Fruit fly (Drosophila melanogaster) whole organism, embryonic: ENCODE measurements around the gene SkpA.

Source experiments
- Antp ChIP-seq: fragments of 200-800 bp; sonication (Bioruptor generic); optimal IDR thresholded peaks from 3 replicates; lab custom pipeline; 2016; ENCODE audit warnings: missing biosample characterization, missing genetic modification characterization
- Atf3 ChIP-seq: fragments of 200-800 bp; sonication (Bioruptor generic); optimal IDR thresholded peaks from 3 replicates; lab custom pipeline; 2016; ENCODE audit warnings: missing biosample characterization, missing genetic modification characterization
- Bdp1 ChIP-seq: fragments of 200-800 bp; sonication (Bioruptor generic); optimal IDR thresholded peaks from 3 replicates; lab custom pipeline; 2016; ENCODE audit warnings: missing biosample characterization, missing genetic modification characterization
- CG10321 ChIP-seq: fragments of 200-800 bp; sonication (Bioruptor generic); IDR thresholded peaks from 2 replicates; pipeline ENCODE4 v1.3.6; 2022; ENCODE audit warnings: missing biosample characterization, missing genetic modification characterization
- CG10543 ChIP-seq: fragments of 200-800 bp; sonication (Bioruptor generic); optimal IDR thresholded peaks from 3 replicates; lab custom pipeline; 2017; ENCODE audit warnings: missing biosample characterization, mild to moderate bottlenecking, missing genetic modification characterization, moderate library complexity
- CG11247 ChIP-seq: fragments of 200-800 bp; sonication (Bioruptor generic); IDR thresholded peaks from 2 replicates; pipeline ENCODE4 v1.3.6; 2022; ENCODE audit warnings: missing biosample characterization, missing genetic modification characterization
- CG11504 ChIP-seq: fragments of 200-800 bp; sonication (Bioruptor generic); optimal IDR thresholded peaks from 3 replicates; lab custom pipeline; 2019; ENCODE audit warnings: missing biosample characterization, mild to moderate bottlenecking, missing genetic modification characterization, moderate library complexity
- CG15073 ChIP-seq: fragments of 200-800 bp; sonication (Bioruptor generic); optimal IDR thresholded peaks from 2 replicates; lab custom pipeline; 2016; ENCODE audit warnings: missing biosample characterization, missing genetic modification characterization
- CG15269 ChIP-seq: fragments of 200-800 bp; sonication (Bioruptor generic); optimal IDR thresholded peaks from 2 replicates; lab custom pipeline; 2018; ENCODE audit warnings: missing biosample characterization, mild to moderate bottlenecking, missing genetic modification characterization, moderate library complexity
- CG1529 ChIP-seq: fragments of 200-800 bp; sonication (Bioruptor generic); optimal IDR thresholded peaks from 3 replicates; lab custom pipeline; 2018; ENCODE audit warnings: missing biosample characterization, missing genetic modification characterization
- CG15479 ChIP-seq: fragments of 200-800 bp; sonication (Bioruptor generic); optimal IDR thresholded peaks from 3 replicates; lab custom pipeline; 2019; ENCODE audit warnings: missing biosample characterization, mild to moderate bottlenecking, missing genetic modification characterization, moderate library complexity
- CG15601 ChIP-seq: fragments of 200-800 bp; sonication (Bioruptor generic); optimal IDR thresholded peaks from 3 replicates; lab custom pipeline; 2019; ENCODE audit warnings: missing biosample characterization, mild to moderate bottlenecking, missing genetic modification characterization, moderate library complexity
- CG2120 ChIP-seq: fragments of 200-800 bp; sonication (Bioruptor generic); optimal IDR thresholded peaks from 3 replicates; lab custom pipeline; 2016; ENCODE audit warnings: missing biosample characterization, missing genetic modification characterization
- CG2889 ChIP-seq: fragments of 200-800 bp; sonication (Bioruptor generic); IDR thresholded peaks from 3 replicates; pipeline ENCODE4 v1.3.6; 2022; ENCODE audit warnings: missing biosample characterization, missing genetic modification characterization
- CG30431 ChIP-seq: fragments of 200-800 bp; sonication (Bioruptor generic); optimal IDR thresholded peaks from 2 replicates; lab custom pipeline; 2017; ENCODE audit warnings: missing biosample characterization, missing genetic modification characterization
- CG3065 ChIP-seq: fragments of 200-800 bp; sonication (Bioruptor generic); optimal IDR thresholded peaks from 2 replicates; lab custom pipeline; 2016; ENCODE audit warnings: missing biosample characterization, missing genetic modification characterization
- CG31224 ChIP-seq: fragments of 200-800 bp; sonication (Bioruptor generic); IDR thresholded peaks from 2 replicates; pipeline ENCODE4 v1.3.6; 2022; ENCODE audit warnings: missing biosample characterization, missing genetic modification characterization
- CG33557 ChIP-seq: fragments of 200-800 bp; sonication (Bioruptor generic); optimal IDR thresholded peaks from 2 replicates; lab custom pipeline; 2019; ENCODE audit warnings: missing biosample characterization, mild to moderate bottlenecking, missing genetic modification characterization, moderate library complexity
- CG3726 ChIP-seq: fragments of 200-800 bp; sonication (Bioruptor generic); IDR thresholded peaks from 3 replicates; pipeline ENCODE4, ENCODE4 v1.3.6; 2022; ENCODE audit warnings: missing biosample characterization, missing genetic modification characterization
- CG4707 ChIP-seq: fragments of 200-800 bp; sonication (Bioruptor generic); optimal IDR thresholded peaks from 2 replicates; lab custom pipeline; 2018; ENCODE audit warnings: missing biosample characterization, mild to moderate bottlenecking, missing genetic modification characterization, moderate library complexity
- CG5953 ChIP-seq: fragments of 200-800 bp; sonication (Bioruptor generic); IDR thresholded peaks from 2 replicates; pipeline ENCODE4 v1.3.6; 2022; ENCODE audit warnings: missing biosample characterization, missing genetic modification characterization
- CG6254 ChIP-seq: fragments of 200-800 bp; sonication (Bioruptor generic); optimal IDR thresholded peaks from 3 replicates; lab custom pipeline; 2017; ENCODE audit warnings: mild to moderate bottlenecking, missing biosample characterization, missing genetic modification reagents, missing genetic modification characterization
- CG7928 ChIP-seq: fragments of 200-800 bp; sonication (Bioruptor generic); optimal IDR thresholded peaks from 2 replicates; lab custom pipeline; 2017; ENCODE audit warnings: missing biosample characterization, mild to moderate bottlenecking, missing genetic modification characterization
- CG8924 ChIP-seq: fragments of 200-800 bp; optimal IDR thresholded peaks from 3 replicates; lab custom pipeline; 2019; ENCODE audit warnings: missing biosample characterization, mild to moderate bottlenecking, missing genetic modification characterization, moderate library complexity
- CG9437 ChIP-seq: fragments of 200-800 bp; sonication (Bioruptor generic); optimal IDR thresholded peaks from 2 replicates; lab custom pipeline; 2018; ENCODE audit warnings: missing biosample characterization, mild to moderate bottlenecking, missing genetic modification characterization
- CTCF ChIP-seq: fragments of 200-800 bp; sonication (Bioruptor generic); optimal IDR thresholded peaks from 2 replicates; lab custom pipeline; 2017; ENCODE audit warnings: missing biosample characterization, mild to moderate bottlenecking, missing genetic modification characterization, moderate library complexity
- Dbx ChIP-seq: fragments of 200-800 bp; sonication (Bioruptor generic); IDR thresholded peaks from 3 replicates; pipeline ENCODE4 v1.3.6; 2022; ENCODE audit warnings: missing biosample characterization, missing genetic modification characterization
- Gug ChIP-seq: fragments of 200-800 bp; sonication (Bioruptor generic); IDR thresholded peaks from 4 replicates; pipeline ENCODE4 v1.3.6; 2022; ENCODE audit warnings: missing biosample characterization, missing genetic modification characterization
- Hand ChIP-seq: fragments of 200-800 bp; sonication (Bioruptor generic); optimal IDR thresholded peaks from 2 replicates; lab custom pipeline; 2017; ENCODE audit warnings: mild to moderate bottlenecking, missing biosample characterization, missing genetic modification reagents, missing genetic modification characterization
- Meics ChIP-seq: fragments of 200-800 bp; sonication (Bioruptor generic); optimal IDR thresholded peaks from 2 replicates; lab custom pipeline; 2017; ENCODE audit warnings: missing biosample characterization, mild to moderate bottlenecking, missing genetic modification characterization
- NC2α ChIP-seq: fragments of 200-800 bp; sonication (Bioruptor generic); optimal IDR thresholded peaks from 2 replicates; lab custom pipeline; 2016; ENCODE audit warnings: missing biosample characterization, missing genetic modification characterization
- NK7.1 ChIP-seq: fragments of 200-800 bp; sonication (Bioruptor generic); optimal IDR thresholded peaks from 3 replicates; lab custom pipeline; 2016; ENCODE audit warnings: missing biosample characterization, missing genetic modification characterization
- Stat92E ChIP-seq, 3 experiments: fragments of >200 bp in 2 of 3; fragments of 200-800 bp in 1 of 3; sonication (Bioruptor generic) in 1 of 3; optimal IDR thresholded peaks; 2 replicates each; lab custom pipeline; 2017 to 2019; ENCODE audit warnings: missing biosample characterization in 3 of 3, missing genetic modification characterization in 3 of 3, mild to moderate bottlenecking in 1 of 3, moderate library complexity in 1 of 3
- Trl ChIP-seq, 3 experiments: fragments of >200 bp in 2 of 3; fragments of 200-800 bp in 1 of 3; sonication (Bioruptor generic) in 1 of 3; optimal IDR thresholded peaks; 2 replicates in 1 of 3; 3 replicates in 2 of 3; lab custom pipeline; 2016 to 2017; ENCODE audit warnings: missing biosample characterization in 1 of 3, missing genetic modification characterization in 1 of 3
- bigmax ChIP-seq: fragments of 200-800 bp; sonication (Bioruptor generic); optimal IDR thresholded peaks from 2 replicates; lab custom pipeline; 2018; ENCODE audit warnings: missing biosample characterization, mild to moderate bottlenecking, missing genetic modification characterization
- dan ChIP-seq: fragments of 200-800 bp; sonication (Bioruptor generic); IDR thresholded peaks from 2 replicates; pipeline ENCODE4 v1.3.6; 2022; ENCODE audit warnings: missing biosample characterization, missing genetic modification characterization
- en ChIP-seq: fragments of 200-800 bp; sonication (Bioruptor generic); optimal IDR thresholded peaks from 2 replicates; lab custom pipeline; 2016; ENCODE audit warnings: missing biosample characterization, missing genetic modification characterization
- gsb-n ChIP-seq: fragments of 200-800 bp; sonication (Bioruptor generic); optimal IDR thresholded peaks from 3 replicates; lab custom pipeline; 2018; ENCODE audit warnings: missing biosample characterization, mild to moderate bottlenecking, missing genetic modification characterization
- hb ChIP-seq: fragments of 200-800 bp; sonication (Bioruptor generic); IDR thresholded peaks from 3 replicates; pipeline ENCODE4 v1.3.6; 2022; ENCODE audit warnings: missing biosample characterization, missing genetic modification characterization; ENCODE audit not compliant: partially characterized antibody
- hbn ChIP-seq: fragments of 200-800 bp; sonication (Bioruptor generic); IDR thresholded peaks from 2 replicates; pipeline ENCODE4 v1.3.6; 2022; ENCODE audit warnings: missing biosample characterization, missing genetic modification characterization; ENCODE audit not compliant: partially characterized antibody
- ken ChIP-seq: fragments of 200-800 bp; sonication (Bioruptor generic); IDR thresholded peaks from 3 replicates; pipeline ENCODE4 v1.3.6; 2022; ENCODE audit warnings: missing biosample characterization, missing genetic modification characterization
- lab ChIP-seq: fragments of 200-800 bp; sonication (Bioruptor generic); optimal IDR thresholded peaks from 3 replicates; lab custom pipeline; 2017; ENCODE audit warnings: missing biosample characterization, missing genetic modification characterization, mild to moderate bottlenecking, moderate library complexity, missing genetic modification reagents
- nerfin-2 ChIP-seq: fragments of 200-800 bp; sonication (Bioruptor generic); IDR thresholded peaks from 2 replicates; pipeline ENCODE4 v1.3.6; 2022; ENCODE audit warnings: missing biosample characterization, missing genetic modification characterization; ENCODE audit not compliant: partially characterized antibody
- sna ChIP-seq: fragments of 200-800 bp; sonication (Bioruptor generic); IDR thresholded peaks from 2 replicates; pipeline ENCODE4 v1.3.6; 2022; ENCODE audit warnings: missing biosample characterization, missing genetic modification characterization; ENCODE audit not compliant: partially characterized antibody
- stwl ChIP-seq: fragments of 200-800 bp; sonication (Bioruptor generic); optimal IDR thresholded peaks from 3 replicates; lab custom pipeline; 2018; ENCODE audit warnings: missing biosample characterization, mild to moderate bottlenecking, missing genetic modification characterization, moderate library complexity
- tio ChIP-seq: fragments of 200-800 bp; sonication (Bioruptor generic); optimal IDR thresholded peaks from 2 replicates; lab custom pipeline; 2017; ENCODE audit warnings: missing biosample characterization, missing genetic modification characterization, inconsistent platforms
- ttk ChIP-seq: fragments of 200-800 bp; sonication (Bioruptor generic); IDR thresholded peaks from 2 replicates; pipeline ENCODE4 v2.1.2; 2022; ENCODE audit warnings: missing biosample characterization, missing genetic modification characterization
- zen ChIP-seq: fragments of 200-800 bp; sonication (Bioruptor generic); optimal IDR thresholded peaks from 3 replicates; lab custom pipeline; 2018; ENCODE audit warnings: missing biosample characterization, mild to moderate bottlenecking, missing genetic modification characterization, moderate library complexity
- zfh1 ChIP-seq: fragments of 200-800 bp; sonication (Bioruptor generic); IDR thresholded peaks from 3 replicates; pipeline ENCODE4 v1.3.6; 2022; ENCODE audit warnings: missing biosample characterization, missing genetic modification characterization

Gene SkpA

DNA sequence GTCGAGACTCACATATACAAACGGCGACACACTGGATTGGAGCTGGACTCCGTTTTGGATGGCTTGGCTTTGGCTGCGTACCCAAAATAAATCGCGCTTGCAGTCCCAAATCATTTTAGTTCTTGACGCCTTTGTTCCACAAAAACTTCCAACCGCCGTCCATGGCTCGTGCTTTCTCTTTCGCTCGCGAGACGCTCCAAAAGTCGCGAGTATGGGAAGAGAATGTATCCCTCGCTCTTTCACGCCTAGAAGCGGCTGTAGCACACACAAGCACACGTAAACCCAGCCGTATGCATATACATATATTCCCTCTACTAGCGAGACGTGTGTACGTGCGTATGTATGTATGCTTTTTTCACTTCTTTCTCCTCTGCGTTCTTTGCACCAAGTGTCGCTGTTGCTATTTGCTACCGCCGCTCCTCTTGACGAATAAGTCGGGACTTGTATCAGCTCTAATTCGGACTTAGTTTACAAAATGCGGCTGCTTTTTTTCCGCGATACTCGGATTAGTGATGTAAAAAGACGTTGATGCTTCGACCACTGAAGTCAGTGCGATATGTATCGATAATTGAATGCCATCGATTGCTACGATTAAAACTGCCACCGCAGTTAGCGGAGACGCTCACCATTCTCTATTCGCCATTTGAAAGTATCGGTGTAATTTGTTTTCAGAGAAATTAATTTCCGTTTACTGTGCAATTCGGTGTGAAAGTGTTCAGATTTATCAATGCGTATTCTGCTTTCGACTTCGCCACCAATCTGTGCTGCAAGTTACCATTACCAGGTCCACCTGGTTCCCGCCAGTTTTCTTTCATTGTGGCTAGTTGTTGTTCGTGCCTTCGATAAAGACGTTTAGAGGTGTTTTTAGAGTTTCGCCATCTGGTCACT, at the start of gene SkpA, which contains the start of gene Hmt4-20:
TSS of gene SkpA (plus strand) at position 623 of the 888 bp plus-strand sequence.
TSS of gene Hmt4-20 (minus strand) at position 542 of the 888 bp plus-strand sequence.
- TF ChIP-seq Atf3 (GFP tag; lab: Kevin White, UChicago) (no peak), hb (GFP tag; lab: Robert Waterston, UW) (peak; percentile 90), CG33557 (GFP tag; lab: Kevin White, UChicago) (no peak), CG30431 (no peak), CG15269 (tag; lab: Kevin White, UChicago) (no peak), CG11247 (GFP tag; lab: Robert Waterston, UW) (no peak), nerfin-2 (GFP tag; lab: Robert Waterston, UW) (peak; percentile 82), dan (GFP tag; lab: Robert Waterston, UW) (no peak), zen (peak; percentile 7), NC2α (GFP tag; lab: Kevin White, UChicago) (no peak), CG10543 (GFP tag; lab: Kevin White, UChicago) (no peak), zfh1 (GFP tag; lab: Robert Waterston, UW) (no peak), tio (GFP tag; lab: Kevin White, UChicago) (no peak), CG7928 (GFP tag; lab: Kevin White, UChicago) (no peak), NK7.1 (no peak), CG15601 (tag; lab: Kevin White, UChicago) (peak; percentile 5), lab (GFP tag; lab: Kevin White, UChicago) (no peak), Trl (optimal IDR thresholded peaks at IDR 0.05; lab: Kevin White, UChicago) (peak in 1 of 2 experiments; percentile 30), Trl (GFP tag; optimal IDR thresholded peaks at IDR 0.05; lab: Kevin White, UChicago) (no peak), CG5953 (GFP tag; lab: Robert Waterston, UW) (no peak), Dbx (no peak), CG11504 (tag; lab: Kevin White, UChicago) (peak; percentile 33), CG1529 (GFP tag; lab: Kevin White, UChicago) (no peak), CG15073 (GFP tag; lab: Kevin White, UChicago) (no peak), Antp (GFP tag; lab: Kevin White, UChicago) (peak; percentile 16), CG2889 (GFP tag; lab: Robert Waterston, UW) (no peak), CG31224 (GFP tag; lab: Robert Waterston, UW) (no peak), CG4707 (GFP tag; lab: Kevin White, UChicago) (no peak), CG3065 (no peak), Hand (GFP tag; lab: Kevin White, UChicago) (no peak), CG9437 (GFP tag; lab: Kevin White, UChicago) (no peak), CG6254 (GFP tag; lab: Kevin White, UChicago) (no peak), Stat92E (GFP tag; optimal IDR thresholded peaks at IDR 0.05; lab: Kevin White, UChicago) (no peak), ttk (no peak), stwl (tag; lab: Kevin White, UChicago) (peak; percentile 16), hbn (GFP tag; lab: Robert Waterston, UW) (peak; percentile 79), Bdp1 (GFP tag; lab: Kevin White, UChicago) (no peak), sna (peak; percentile 85), Meics (GFP tag; lab: Kevin White, UChicago) (no peak), gsb-n (tag; lab: Kevin White, UChicago) (no peak), bigmax (no peak), Gug (GFP tag; lab: Robert Waterston, UW) (peak; percentile 15; the same call in 1 of the 4 replicates), CG3726 (GFP tag; lab: Robert Waterston, UW) (no peak), CG2120 (no peak), CG8924 (no peak), CG10321 (GFP tag; lab: Robert Waterston, UW) (peak; percentile 52; the same call in 1 of the 2 replicates), CTCF (peak; percentile 53), en (GFP tag; lab: Kevin White, UChicago) (no peak), CG15479 (GFP tag; lab: Kevin White, UChicago) (no peak), ken (GFP tag; lab: Robert Waterston, UW) (0 out of 3 replicates have a peak, but pooled peaks have one; percentile 16)
